Worm (Caenorhabditis elegans): ENCODE measurements around the gene C34D4.10.
A peak's percentile ranks its signal among the peaks of the same experiment; 100 is the strongest.

Gene C34D4.10

ce11 chrIV:7121313-7122055 is at the start of gene C34D4.10, which contains the start of gene str-48:
C34D4.10 (minus strand) TSS chrIV:7121413.
str-48 (plus strand) TSS chrIV:7122005.
- no peak for TF ChIP-seq dmd-9 (GFP tag; IDR thresholded peaks at IDR 0.05)
- no peak for TF ChIP-seq lin-29 (GFP tag; IDR thresholded peaks at IDR 0.05)
- no peak for TF ChIP-seq nhr-102 (tag; optimal IDR thresholded peaks at IDR 0.05)
- TF ChIP-seq hif-1 (tag; optimal IDR thresholded peaks at IDR 0.05) = no peak
- no peak for TF ChIP-seq Y48G9A.11 (GFP tag; IDR thresholded peaks at IDR 0.05)
- TF ChIP-seq lin-15B (tag; optimal IDR thresholded peaks at IDR 0.05) = no peak
- no peak for TF ChIP-seq unc-39 (tag; optimal IDR thresholded peaks at IDR 0.05)
- no peak for TF ChIP-seq mdl-1 (tag; optimal IDR thresholded peaks at IDR 0.05)
- no peak for TF ChIP-seq duxl-1 (tag; optimal IDR thresholded peaks at IDR 0.05; ENCODE audit: poor library complexity)
- no peak for TF ChIP-seq lin-1 (GFP tag; IDR thresholded peaks at IDR 0.05)

DNA sequence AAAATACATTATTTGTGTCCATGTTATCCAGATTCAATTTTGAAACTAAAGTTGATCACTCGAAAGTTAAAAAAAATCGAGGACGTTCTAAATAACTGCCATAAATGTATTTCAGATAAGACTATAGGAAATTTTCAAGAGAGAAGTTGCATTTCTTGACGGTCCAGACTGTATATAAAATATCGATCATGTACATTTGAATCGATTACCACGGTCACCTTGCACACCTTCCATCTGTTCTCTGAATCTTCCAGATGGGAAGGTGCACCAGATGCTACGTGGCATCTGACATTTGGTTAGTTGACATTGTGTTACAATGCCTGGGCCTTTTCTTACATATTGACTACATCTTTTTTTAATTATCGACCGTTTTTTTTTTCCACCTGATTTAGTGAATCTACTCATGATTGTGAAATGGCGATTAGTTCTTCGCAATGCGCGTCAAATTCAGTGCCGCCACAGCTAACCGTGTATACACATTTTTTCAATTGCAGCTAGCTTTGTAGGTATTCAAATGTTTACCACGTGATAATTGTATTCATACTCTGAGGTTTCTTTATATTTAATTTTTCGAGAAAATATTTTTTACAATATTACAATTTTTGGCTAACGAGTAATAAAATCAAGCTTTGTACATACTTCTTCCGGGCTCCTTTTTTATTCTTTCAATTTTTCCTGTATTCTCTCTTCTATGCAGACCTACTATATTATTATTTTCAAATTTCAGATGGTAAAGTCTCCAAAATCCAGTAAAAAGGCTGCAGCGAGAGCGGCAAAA is 47.0 kb upstream of the C34D4.10 start, which contains the start of gene skr-16:
Gene skr-16, plus strand, starts transcription at position 728 of the 778 bp plus-strand sequence.
- TF ChIP-seq saeg-2 (GFP tag; IDR thresholded peaks at IDR 0.05) = no peak
- TF ChIP-seq hlh-30 (tag; optimal IDR thresholded peaks at IDR 0.05; ENCODE audit: insufficient read depth) = peak; percentile 84
- no peak for TF ChIP-seq hmg-1.1 (GFP tag; IDR thresholded peaks at IDR 0.05)
- TF ChIP-seq F10B5.3 (tag; optimal IDR thresholded peaks at IDR 0.05) = no peak
- TF ChIP-seq ceh-28 (tag; optimal IDR thresholded peaks at IDR 0.05) = no peak
- TF ChIP-seq ceh-62 (tag; optimal IDR thresholded peaks at IDR 0.05) = no peak
- TF ChIP-seq spr-3 (GFP tag; optimal IDR thresholded peaks at IDR 0.05) = no peak
- no peak for TF ChIP-seq daf-12 (tag; optimal IDR thresholded peaks at IDR 0.05)
- peak; percentile 48 for TF ChIP-seq dpl-1 (GFP tag; optimal IDR thresholded peaks at IDR 0.05)
- TF ChIP-seq dmd-6 (GFP tag; IDR thresholded peaks at IDR 0.05) = no peak
- TF ChIP-seq unc-39 (tag; optimal IDR thresholded peaks at IDR 0.05) = no peak
- no peak for TF ChIP-seq pha-4 (GFP tag; IDR thresholded peaks at IDR 0.05)
- TF ChIP-seq pha-4 (tag; optimal IDR thresholded peaks at IDR 0.05) = no peak
- no peak for TF ChIP-seq lsy-2 (tag; optimal IDR thresholded peaks at IDR 0.05)
- TF ChIP-seq dmd-9 (GFP tag; IDR thresholded peaks at IDR 0.05) = no peak
- TF ChIP-seq tra-1 (GFP tag; IDR thresholded peaks at IDR 0.05) = no peak
- no peak for TF ChIP-seq nhr-28 (tag; optimal IDR thresholded peaks at IDR 0.05)
- TF ChIP-seq Y5F2A.4 (GFP tag; optimal IDR thresholded peaks at IDR 0.05) = no peak
- TF ChIP-seq arid-1 (GFP tag; conservative IDR thresholded peaks at IDR 0.05) = no peak
- TF ChIP-seq lin-13 (GFP tag; optimal IDR thresholded peaks at IDR 0.05) = no peak
- TF ChIP-seq aha-1 (tag) = peak; percentile 29
- TF ChIP-seq fos-1 (tag; optimal IDR thresholded peaks at IDR 0.05) = no peak
- TF ChIP-seq lir-3 (tag; optimal IDR thresholded peaks at IDR 0.05) = no peak
- no peak for TF ChIP-seq ZK546.5 (tag; optimal IDR thresholded peaks at IDR 0.05)
- peak; percentile 21 for TF ChIP-seq T20F7.1 (GFP tag; optimal IDR thresholded peaks at IDR 0.05)
- no peak for TF ChIP-seq daf-16 (GFP tag; optimal IDR thresholded peaks at IDR 0.05)
- peak; percentile 33 for TF ChIP-seq daf-16 (tag; optimal IDR thresholded peaks at IDR 0.05)
- no peak for TF ChIP-seq mxl-3 (GFP tag; optimal IDR thresholded peaks at IDR 0.05)
- TF ChIP-seq lin-29 (GFP tag; IDR thresholded peaks at IDR 0.05) = no peak
- TF ChIP-seq Y75B8A.6 (GFP tag; IDR thresholded peaks at IDR 0.05) = no peak
- TF ChIP-seq nhr-111 (GFP tag; optimal IDR thresholded peaks at IDR 0.05) = no peak
- TF ChIP-seq mdl-1 (tag; optimal IDR thresholded peaks at IDR 0.05) = peak in 1 of 2 experiments; percentile 54
- peak in 1 of 2 experiments; percentile 23 for TF ChIP-seq unc-62 (GFP tag; optimal IDR thresholded peaks at IDR 0.05 in 1 of 2)
- TF ChIP-seq unc-62 (tag; optimal IDR thresholded peaks at IDR 0.05) = no peak
- no peak for TF ChIP-seq ctbp-1 (GFP tag; IDR thresholded peaks at IDR 0.05)
- no peak for TF ChIP-seq mxl-2 (GFP tag; conservative IDR thresholded peaks at IDR 0.05)
- peak; percentile 45 for TF ChIP-seq dve-1 (tag; optimal IDR thresholded peaks at IDR 0.05; ENCODE audit: insufficient read depth)
- no peak for TF ChIP-seq ceh-82 (tag; optimal IDR thresholded peaks at IDR 0.05)
- TF ChIP-seq nhr-42 (GFP tag; IDR thresholded peaks at IDR 0.05) = no peak

Data from whole organism, L4 larva.